Fruit fly (Drosophila melanogaster): ENCODE results near the gene Afti.

The Afti gene

DNA sequence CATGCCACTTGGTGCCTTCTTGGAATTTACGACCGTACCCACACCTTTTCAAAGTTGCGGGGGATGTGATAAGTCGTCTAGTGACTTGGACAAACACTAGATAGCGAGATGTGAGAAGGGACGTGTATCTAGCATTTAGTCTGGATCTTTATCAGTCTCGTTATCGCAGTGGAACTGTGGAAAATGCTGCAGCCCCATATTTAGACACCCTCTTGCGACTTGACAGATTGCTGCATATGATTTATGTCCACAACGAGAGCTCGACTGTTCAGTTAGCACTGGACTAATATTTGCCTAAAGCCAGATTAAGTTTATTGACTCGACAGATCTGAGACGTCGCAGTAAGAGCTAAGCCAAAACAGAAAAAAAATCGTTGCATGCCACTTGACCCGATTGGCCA is 26.6 kb downstream of the Afti start (continued):
- TF ChIP-seq tna (GFP tag; IDR thresholded peaks at IDR 0.05; ENCODE audit: partially characterized antibody) (no peak), CG33557 (GFP tag; optimal IDR thresholded peaks at IDR 0.05) (peak; percentile 21), Spps (tag; optimal IDR thresholded peaks at IDR 0.05) (peak; percentile 31), CG6813 (GFP tag; optimal IDR thresholded peaks at IDR 0.05) (peak; percentile 76), Med (GFP tag) (peak; percentile 81), vnd (GFP tag; IDR thresholded peaks at IDR 0.05; ENCODE audit: partially characterized antibody) (no peak), tap (tag; optimal IDR thresholded peaks at IDR 0.05) (peak; percentile 49), CG31441 (GFP tag; IDR thresholded peaks at IDR 0.05) (0 out of 2 replicates have a peak, but pooled peaks have one; percentile 26), eve (GFP tag; optimal IDR thresholded peaks at IDR 0.05) (no peak), pros (GFP tag; optimal IDR thresholded peaks at IDR 0.05) (peak; percentile 85), luna (GFP tag; optimal IDR thresholded peaks at IDR 0.05) (no peak), CG2199 (GFP tag; IDR thresholded peaks at IDR 0.05) (no peak), bowl (GFP tag; IDR thresholded peaks at IDR 0.05) (no peak), CG15479 (GFP tag; optimal IDR thresholded peaks at IDR 0.05) (no peak), ssp (GFP tag; IDR thresholded peaks at IDR 0.05) (no peak), bigmax (GFP tag; optimal IDR thresholded peaks at IDR 0.05) (peak; percentile 5), CG9817 (tag; optimal IDR thresholded peaks at IDR 0.05) (no peak), tup (GFP tag; optimal IDR thresholded peaks at IDR 0.05) (no peak), abd-A (tag; optimal IDR thresholded peaks at IDR 0.05) (no peak), Hsf (GFP tag; optimal IDR thresholded peaks at IDR 0.05) (no peak), fd64A (GFP tag; optimal IDR thresholded peaks at IDR 0.05) (peak; percentile 82), CG34224 (GFP tag; IDR thresholded peaks at IDR 0.05; ENCODE audit: partially characterized antibody) (no peak), CG8388 (GFP tag; optimal IDR thresholded peaks at IDR 0.05) (no peak), trem (tag; optimal IDR thresholded peaks at IDR 0.05) (no peak), crc (GFP tag; optimal IDR thresholded peaks at IDR 0.05) (no peak), NC2α (GFP tag; optimal IDR thresholded peaks at IDR 0.05) (no peak), Dref (GFP tag; IDR thresholded peaks at IDR 0.05) (no peak), Rx (GFP tag; IDR thresholded peaks at IDR 0.05) (no peak), unc-4 (GFP tag; IDR thresholded peaks at IDR 0.05; ENCODE audit: partially characterized antibody) (no peak), gem (tag; optimal IDR thresholded peaks at IDR 0.05) (no peak), CG6683 (GFP tag; optimal IDR thresholded peaks at IDR 0.05) (no peak), sr (GFP tag; IDR thresholded peaks at IDR 0.05) (no peak), Dfd (GFP tag; optimal IDR thresholded peaks at IDR 0.05) (no peak), Jarid2 (GFP tag; optimal IDR thresholded peaks at IDR 0.05) (peak; percentile 27), CG1529 (GFP tag; optimal IDR thresholded peaks at IDR 0.05) (peak; percentile 21), Nf-YA (GFP tag; IDR thresholded peaks at IDR 0.05) (no peak), CG34376 (GFP tag; optimal IDR thresholded peaks at IDR 0.05) (no peak), phol (tag; optimal IDR thresholded peaks at IDR 0.05) (no peak), CG8359 (GFP tag; optimal IDR thresholded peaks at IDR 0.05; ENCODE audit: borderline replicate concordance) (peak; percentile 23), CG10654 (GFP tag; optimal IDR thresholded peaks at IDR 0.05) (no peak), Bgb (GFP tag; IDR thresholded peaks at IDR 0.05; ENCODE audit: partially characterized antibody) (no peak), HmgD (GFP tag; optimal IDR thresholded peaks at IDR 0.05) (no peak), ato (GFP tag; IDR thresholded peaks at IDR 0.05; ENCODE audit: partially characterized antibody) (no peak), CG11398 (GFP tag; optimal IDR thresholded peaks at IDR 0.05) (no peak), CG13123 (GFP tag; optimal IDR thresholded peaks at IDR 0.05) (no peak), rib (GFP tag; IDR thresholded peaks at IDR 0.05) (no peak), CG12299 (tag; optimal IDR thresholded peaks at IDR 0.05) (no peak), Scr (GFP tag; IDR thresholded peaks at IDR 0.05; ENCODE audit: partially characterized antibody) (no peak), HHEX (GFP tag; optimal IDR thresholded peaks at IDR 0.05) (peak; percentile 52), BtbVII (GFP tag; optimal IDR thresholded peaks at IDR 0.05) (no peak)

All from whole organism, embryonic.